Fruit fly (Drosophila melanogaster): ENCODE results near the gene VhaAC39-2.
A peak's percentile ranks its signal among the peaks of the same experiment; 100 is the strongest.

Gene VhaAC39-2

DNA sequence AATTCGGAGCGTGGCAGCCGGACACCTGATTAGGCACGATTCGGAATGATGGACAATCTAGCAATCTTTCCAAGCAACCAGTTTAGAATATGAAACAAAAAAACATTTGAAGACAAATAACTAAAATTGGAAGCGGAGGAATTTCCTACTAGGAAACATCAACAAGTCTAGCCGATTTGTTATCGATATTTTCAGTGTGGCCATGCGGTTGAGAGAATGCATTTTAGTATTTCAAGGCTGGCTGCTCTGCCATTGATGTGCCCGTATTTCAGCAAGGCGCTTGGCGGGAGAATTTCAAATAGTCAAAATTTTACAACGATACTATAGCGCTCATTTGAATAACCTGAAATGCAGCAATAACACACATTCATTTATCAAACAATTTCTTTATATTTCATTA lies 31.3 kb downstream of the VhaAC39-2 start, which contains the start of gene CG31457 (continued):
- no peak for TF ChIP-seq CG30020 (tag; optimal IDR thresholded peaks at IDR 0.05)
- TF ChIP-seq ems (GFP tag; optimal IDR thresholded peaks at IDR 0.05) = no peak
- no peak for TF ChIP-seq Fer2 (tag; optimal IDR thresholded peaks at IDR 0.05)
- peak; percentile 46; the same call in 1 of the 2 replicates for TF ChIP-seq CG2129 (GFP tag; IDR thresholded peaks at IDR 0.05; ENCODE audit: partially characterized antibody)
- peak in 1 of 3 experiments; percentile 33 for TF ChIP-seq Stat92E (GFP tag; optimal IDR thresholded peaks at IDR 0.05)
- peak; percentile 81 for TF ChIP-seq hbn (GFP tag; IDR thresholded peaks at IDR 0.05; ENCODE audit: partially characterized antibody)
- peak; percentile 73; the same call in 1 of the 2 replicates for TF ChIP-seq sna (GFP tag; IDR thresholded peaks at IDR 0.05; ENCODE audit: partially characterized antibody)
- TF ChIP-seq CG15073 (GFP tag; optimal IDR thresholded peaks at IDR 0.05) = no peak
- TF ChIP-seq CG31441 (GFP tag; IDR thresholded peaks at IDR 0.05) = no peak
- TF ChIP-seq ase (GFP tag; IDR thresholded peaks at IDR 0.05) = no peak
- no peak for TF ChIP-seq Deaf1 (tag; optimal IDR thresholded peaks at IDR 0.05)
- TF ChIP-seq CG6689 (GFP tag; IDR thresholded peaks at IDR 0.05) = no peak
- no peak for TF ChIP-seq fu2 (GFP tag; optimal IDR thresholded peaks at IDR 0.05)
- TF ChIP-seq NFAT (GFP tag; IDR thresholded peaks at IDR 0.05) = no peak
- no peak for TF ChIP-seq kay (GFP tag; optimal IDR thresholded peaks at IDR 0.05)
- peak; percentile 92 for TF ChIP-seq gfzf (GFP tag; optimal IDR thresholded peaks at IDR 0.05)
- no peak for TF ChIP-seq cwo (GFP tag; optimal IDR thresholded peaks at IDR 0.05)
- TF ChIP-seq seq (GFP tag; IDR thresholded peaks at IDR 0.05) = no peak
- TF ChIP-seq ind (GFP tag; optimal IDR thresholded peaks at IDR 0.05) = no peak
- no peak for TF ChIP-seq Ada2b (GFP tag; IDR thresholded peaks at IDR 0.05)
- TF ChIP-seq CG13894 (tag; optimal IDR thresholded peaks at IDR 0.05) = no peak
- TF ChIP-seq ato (GFP tag; IDR thresholded peaks at IDR 0.05; ENCODE audit: partially characterized antibody) = peak; percentile 41
- no peak for TF ChIP-seq Chrac-16 (GFP tag; optimal IDR thresholded peaks at IDR 0.05)
- no peak for TF ChIP-seq CG6254 (GFP tag; optimal IDR thresholded peaks at IDR 0.05)
- TF ChIP-seq CG12104 (GFP tag; optimal IDR thresholded peaks at IDR 0.05) = no peak
- TF ChIP-seq C15 (GFP tag; IDR thresholded peaks at IDR 0.05) = no peak
- TF ChIP-seq CG11398 (GFP tag; optimal IDR thresholded peaks at IDR 0.05) = no peak
- no peak for TF ChIP-seq ci (GFP tag; IDR thresholded peaks at IDR 0.05)
- no peak for TF ChIP-seq ham (GFP tag; IDR thresholded peaks at IDR 0.05)
- no peak for TF ChIP-seq slp2 (GFP tag; optimal IDR thresholded peaks at IDR 0.05)
- TF ChIP-seq Abd-B (GFP tag; optimal IDR thresholded peaks at IDR 0.05) = no peak
- TF ChIP-seq slbo (GFP tag; IDR thresholded peaks at IDR 0.05) = no peak
- no peak for TF ChIP-seq slou (GFP tag; optimal IDR thresholded peaks at IDR 0.05)
- peak; percentile 60; the same call in 1 of the 3 replicates for TF ChIP-seq mld (GFP tag; IDR thresholded peaks at IDR 0.05; ENCODE audit: partially characterized antibody)
- TF ChIP-seq CG10462 (GFP tag; optimal IDR thresholded peaks at IDR 0.05) = no peak
- TF ChIP-seq CG4707 (GFP tag; optimal IDR thresholded peaks at IDR 0.05) = no peak
- TF ChIP-seq Awh (GFP tag; IDR thresholded peaks at IDR 0.05) = no peak
- TF ChIP-seq PHDP (tag; optimal IDR thresholded peaks at IDR 0.05) = no peak
- no peak for TF ChIP-seq Optix (GFP tag; IDR thresholded peaks at IDR 0.05)
- no peak for TF ChIP-seq CG7372 (GFP tag; IDR thresholded peaks at IDR 0.05)
- TF ChIP-seq CG2120 (GFP tag; optimal IDR thresholded peaks at IDR 0.05) = peak; percentile 16
- TF ChIP-seq CG32767 (GFP tag; IDR thresholded peaks at IDR 0.05) = no peak
- TF ChIP-seq Hand (GFP tag; optimal IDR thresholded peaks at IDR 0.05) = no peak
- peak; percentile 85 for TF ChIP-seq stwl (tag; optimal IDR thresholded peaks at IDR 0.05)
- TF ChIP-seq CG7556 (GFP tag; optimal IDR thresholded peaks at IDR 0.05) = no peak
- TF ChIP-seq ara (GFP tag; IDR thresholded peaks at IDR 0.05) = no peak
- no peak for TF ChIP-seq CG7357 (GFP tag; IDR thresholded peaks at IDR 0.05)
- no peak for TF ChIP-seq CG16863 (GFP tag; optimal IDR thresholded peaks at IDR 0.05)
- TF ChIP-seq sisA (GFP tag; IDR thresholded peaks at IDR 0.05) = no peak
- no peak for TF ChIP-seq ewg (GFP tag; optimal IDR thresholded peaks at IDR 0.05)
- no peak for TF ChIP-seq Mad (GFP tag; optimal IDR thresholded peaks at IDR 0.05)
- TF ChIP-seq CG18619 (GFP tag; optimal IDR thresholded peaks at IDR 0.05) = no peak

Measured in whole organism, embryonic.